Fruit fly (Drosophila melanogaster) whole organism, embryonic: ENCODE measurements around the gene CG16853.

Source experiments
- Atf6 ChIP-seq: fragments of 200-800 bp; sonication (Bioruptor generic); IDR thresholded peaks from 2 replicates; pipeline ENCODE4 v1.3.6; 2022; ENCODE audit warnings: missing biosample characterization, missing genetic modification characterization
- B-H1 ChIP-seq: fragments of 200-800 bp; sonication (Bioruptor generic); IDR thresholded peaks from 3 replicates; pipeline ENCODE4 v1.3.6; 2022; ENCODE audit warnings: missing biosample characterization, missing genetic modification characterization
- CG10565 ChIP-seq: fragments of 200-800 bp; sonication (Bioruptor generic); optimal IDR thresholded peaks from 3 replicates; lab custom pipeline; 2016; ENCODE audit warnings: missing biosample characterization, mild to moderate bottlenecking, missing genetic modification characterization
- CG13424 ChIP-seq: fragments of 200-800 bp; sonication (Bioruptor generic); optimal IDR thresholded peaks from 2 replicates; lab custom pipeline; 2019; ENCODE audit warnings: missing biosample characterization, mild to moderate bottlenecking, missing genetic modification characterization, moderate library complexity
- CG15601 ChIP-seq: fragments of 200-800 bp; sonication (Bioruptor generic); optimal IDR thresholded peaks from 3 replicates; lab custom pipeline; 2019; ENCODE audit warnings: missing biosample characterization, mild to moderate bottlenecking, missing genetic modification characterization, moderate library complexity
- CG17802 ChIP-seq: fragments of 200-800 bp; sonication (Bioruptor generic); optimal IDR thresholded peaks from 2 replicates; lab custom pipeline; 2018; ENCODE audit warnings: missing biosample characterization, mild to moderate bottlenecking, missing genetic modification characterization, moderate library complexity
- CG2712 ChIP-seq: fragments of 200-800 bp; optimal IDR thresholded peaks from 3 replicates; lab custom pipeline; 2019; ENCODE audit warnings: missing biosample characterization, mild to moderate bottlenecking, missing genetic modification characterization, moderate library complexity
- CG30431 ChIP-seq: fragments of 200-800 bp; sonication (Bioruptor generic); optimal IDR thresholded peaks from 2 replicates; lab custom pipeline; 2017; ENCODE audit warnings: missing biosample characterization, missing genetic modification characterization
- CG33213 ChIP-seq: fragments of 200-800 bp; sonication (Bioruptor generic); optimal IDR thresholded peaks from 3 replicates; lab custom pipeline; 2016; ENCODE audit warnings: missing biosample characterization, missing genetic modification characterization
- CG34224 ChIP-seq: fragments of 200-800 bp; sonication (Bioruptor generic); IDR thresholded peaks from 3 replicates; pipeline ENCODE4 v1.3.6; 2022; ENCODE audit warnings: missing biosample characterization, missing genetic modification characterization; ENCODE audit not compliant: partially characterized antibody
- CG34376 ChIP-seq: fragments of 200-800 bp; sonication (Bioruptor generic); optimal IDR thresholded peaks from 2 replicates; lab custom pipeline; 2018; ENCODE audit warnings: missing biosample characterization, mild to moderate bottlenecking, missing genetic modification characterization
- CG4360 ChIP-seq: fragments of 200-800 bp; sonication (Bioruptor generic); IDR thresholded peaks from 2 replicates; pipeline ENCODE4 v1.3.6; 2022; ENCODE audit warnings: missing biosample characterization, missing genetic modification characterization
- CG4404 ChIP-seq: fragments of 200-800 bp; sonication (Bioruptor generic); IDR thresholded peaks from 2 replicates; pipeline ENCODE4 v1.3.6; 2022; ENCODE audit warnings: missing biosample characterization, missing genetic modification characterization
- CG6689 ChIP-seq: fragments of 200-800 bp; sonication (Bioruptor generic); IDR thresholded peaks from 2 replicates; pipeline ENCODE4 v1.3.6; 2022; ENCODE audit warnings: missing biosample characterization, missing genetic modification characterization
- CG7357 ChIP-seq: fragments of 200-800 bp; sonication (Bioruptor generic); IDR thresholded peaks from 3 replicates; pipeline ENCODE4 v1.3.6; 2022; ENCODE audit warnings: missing biosample characterization, missing genetic modification characterization
- CG8765 ChIP-seq: fragments of 200-800 bp; sonication (Bioruptor generic); IDR thresholded peaks from 2 replicates; pipeline ENCODE4 v1.3.6; 2022; ENCODE audit warnings: missing biosample characterization, missing genetic modification characterization
- CG9437 ChIP-seq: fragments of 200-800 bp; sonication (Bioruptor generic); optimal IDR thresholded peaks from 2 replicates; lab custom pipeline; 2018; ENCODE audit warnings: missing biosample characterization, mild to moderate bottlenecking, missing genetic modification characterization
- Chrac-16 ChIP-seq: fragments of 200-800 bp; sonication (Bioruptor generic); optimal IDR thresholded peaks from 3 replicates; lab custom pipeline; 2016; ENCODE audit warnings: missing biosample characterization, missing genetic modification characterization
- D19B ChIP-seq: fragments of 200-800 bp; sonication (Bioruptor generic); optimal IDR thresholded peaks from 2 replicates; lab custom pipeline; 2017; ENCODE audit warnings: missing biosample characterization, mild to moderate bottlenecking, missing genetic modification characterization
- Dad ChIP-seq: fragments of 200-800 bp; sonication (Bioruptor generic); optimal IDR thresholded peaks from 3 replicates; lab custom pipeline; 2016; ENCODE audit warnings: missing biosample characterization, missing genetic modification characterization
- ERR ChIP-seq: fragments of 200-800 bp; sonication (Bioruptor generic); optimal IDR thresholded peaks from 2 replicates; lab custom pipeline; 2016; ENCODE audit warnings: missing biosample characterization, missing genetic modification characterization
- Hand ChIP-seq: fragments of 200-800 bp; sonication (Bioruptor generic); optimal IDR thresholded peaks from 2 replicates; lab custom pipeline; 2017; ENCODE audit warnings: mild to moderate bottlenecking, missing biosample characterization, missing genetic modification reagents, missing genetic modification characterization
- Hmx ChIP-seq: fragments of 200-800 bp; sonication (Bioruptor generic); optimal IDR thresholded peaks from 2 replicates; lab custom pipeline; 2016; ENCODE audit warnings: missing biosample characterization, missing genetic modification characterization
- Hr39 ChIP-seq: fragments of >200 bp; optimal IDR thresholded peaks from 2 replicates; lab custom pipeline; 2017
- Hsf ChIP-seq: fragments of 200-800 bp; sonication (Bioruptor generic); optimal IDR thresholded peaks from 3 replicates; lab custom pipeline; 2016; ENCODE audit warnings: missing biosample characterization, missing genetic modification characterization
- Mes4 ChIP-seq: fragments of 200-800 bp; sonication (Bioruptor generic); optimal IDR thresholded peaks from 2 replicates; lab custom pipeline; 2016; ENCODE audit warnings: missing biosample characterization, missing genetic modification characterization
- Scr ChIP-seq: fragments of 200-800 bp; sonication (Bioruptor generic); IDR thresholded peaks from 2 replicates; pipeline ENCODE4 v1.3.6; 2022; ENCODE audit warnings: missing biosample characterization, missing genetic modification characterization; ENCODE audit not compliant: partially characterized antibody
- Side ChIP-seq: fragments of 200-800 bp; sonication (Bioruptor generic); optimal IDR thresholded peaks from 2 replicates; lab custom pipeline; 2016; ENCODE audit warnings: missing biosample characterization, missing genetic modification characterization
- Ssrp ChIP-seq: fragments of 200-800 bp; sonication (Bioruptor generic); optimal IDR thresholded peaks from 2 replicates; lab custom pipeline; 2018; ENCODE audit warnings: missing biosample characterization, mild to moderate bottlenecking, missing genetic modification characterization, moderate library complexity
- Vsx1 ChIP-seq: fragments of 200-800 bp; sonication (Bioruptor generic); optimal IDR thresholded peaks from 2 replicates; lab custom pipeline; 2017; ENCODE audit warnings: missing biosample characterization, mild to moderate bottlenecking, missing genetic modification characterization, missing genetic modification reagents
- ato ChIP-seq: fragments of 200-800 bp; sonication (Bioruptor generic); IDR thresholded peaks from 2 replicates; pipeline ENCODE4 v1.3.6; 2022; ENCODE audit warnings: missing biosample characterization, missing genetic modification characterization; ENCODE audit not compliant: partially characterized antibody
- cas ChIP-seq: fragments of 200-800 bp; sonication (Bioruptor generic); IDR thresholded peaks from 2 replicates; pipeline ENCODE4 v1.3.6; 2022; ENCODE audit warnings: missing biosample characterization, missing genetic modification characterization
- chn ChIP-seq: fragments of 200-800 bp; sonication (Bioruptor generic); optimal IDR thresholded peaks from 2 replicates; lab custom pipeline; 2016; ENCODE audit warnings: missing biosample characterization, missing genetic modification characterization
- ci ChIP-seq: fragments of 200-800 bp; sonication (Bioruptor generic); IDR thresholded peaks from 3 replicates; pipeline ENCODE4 v1.3.6; 2022; ENCODE audit warnings: missing biosample characterization, missing genetic modification characterization
- croc ChIP-seq: fragments of 200-800 bp; sonication (Bioruptor generic); conservative IDR thresholded peaks from 3 replicates; pipeline ENCODE4 v1.3.6; 2022; ENCODE audit warnings: missing biosample characterization, missing genetic modification characterization
- fd102C ChIP-seq: fragments of 200-800 bp; sonication (Bioruptor generic); optimal IDR thresholded peaks from 2 replicates; lab custom pipeline; 2018; ENCODE audit warnings: missing biosample characterization, mild to moderate bottlenecking, missing genetic modification characterization, moderate library complexity
- fru ChIP-seq: fragments of >200 bp; optimal IDR thresholded peaks from 2 replicates; lab custom pipeline; 2017
- gce ChIP-seq: fragments of 200-800 bp; sonication (Bioruptor generic); IDR thresholded peaks from 3 replicates; pipeline ENCODE4 v1.3.6; 2022; ENCODE audit warnings: missing biosample characterization, missing genetic modification characterization
- h ChIP-seq: fragments of >200 bp; optimal IDR thresholded peaks from 2 replicates; lab custom pipeline; 2017
- kay ChIP-seq: fragments of 200-800 bp; sonication (Bioruptor generic); optimal IDR thresholded peaks from 2 replicates; lab custom pipeline; 2016; ENCODE audit warnings: missing biosample characterization, missing genetic modification characterization
- lmd ChIP-seq: fragments of 200-800 bp; sonication (Bioruptor generic); IDR thresholded peaks from 2 replicates; pipeline ENCODE4 v1.3.6; 2022; ENCODE audit warnings: missing biosample characterization, missing genetic modification characterization
- nerfin-1 ChIP-seq: fragments of 200-800 bp; sonication (Bioruptor generic); optimal IDR thresholded peaks from 3 replicates; lab custom pipeline; 2019; ENCODE audit warnings: missing biosample characterization, mild to moderate bottlenecking, missing genetic modification characterization, moderate library complexity
- otp ChIP-seq: fragments of 200-800 bp; sonication (Bioruptor generic); IDR thresholded peaks from 3 replicates; pipeline ENCODE4, ENCODE4 v1.3.6; 2022; ENCODE audit warnings: missing biosample characterization, missing genetic modification characterization
- pfk ChIP-seq: fragments of 200-800 bp; sonication (Bioruptor generic); optimal IDR thresholded peaks from 2 replicates; lab custom pipeline; 2018; ENCODE audit warnings: missing biosample characterization, mild to moderate bottlenecking, missing genetic modification characterization, moderate library complexity
- pzg ChIP-seq: fragments of 200-800 bp; sonication (Bioruptor generic); optimal IDR thresholded peaks from 3 replicates; lab custom pipeline; 2018; ENCODE audit warnings: missing biosample characterization, mild to moderate bottlenecking, missing genetic modification characterization, moderate library complexity
- scrt ChIP-seq: fragments of 200-800 bp; sonication (Bioruptor generic); optimal IDR thresholded peaks from 2 replicates; lab custom pipeline; 2018; ENCODE audit warnings: missing biosample characterization, mild to moderate bottlenecking, missing genetic modification characterization, moderate library complexity
- sisA ChIP-seq: fragments of 200-800 bp; sonication (Bioruptor generic); IDR thresholded peaks from 2 replicates; pipeline ENCODE4 v1.3.6; 2022; ENCODE audit warnings: missing biosample characterization, missing genetic modification characterization
- slbo ChIP-seq: fragments of 200-800 bp; sonication (Bioruptor generic); IDR thresholded peaks from 2 replicates; pipeline ENCODE4 v1.3.6; 2022; ENCODE audit warnings: missing biosample characterization, missing genetic modification characterization
- tgo ChIP-seq: fragments of 200-800 bp; sonication (Bioruptor generic); IDR thresholded peaks from 3 replicates; pipeline ENCODE4 v1.3.6; 2022; ENCODE audit warnings: missing biosample characterization, missing genetic modification characterization
- yki ChIP-seq: fragments of >200 bp; optimal IDR thresholded peaks from 3 replicates; lab custom pipeline; 2018

The CG16853 gene

dm6 chr2L:13548786-13549780 is 7.0 kb downstream of the CG16853 start, which contains the start of gene B4:
B4 (minus strand) TSS chr2L:13549328.
- TF ChIP-seq Scr = no peak
- no peak for TF ChIP-seq fd102C (GFP tag; lab: Kevin White, UChicago)
- TF ChIP-seq ERR (GFP tag; lab: Kevin White, UChicago) = peak; percentile 37
- no peak for TF ChIP-seq Hand (GFP tag; lab: Kevin White, UChicago)
- TF ChIP-seq Hr39 (lab: Kevin White, UChicago) = no peak
- TF ChIP-seq gce (GFP tag; lab: Robert Waterston, UW) = peak; percentile 62; the same call in 2 of the 3 replicates
- no peak for TF ChIP-seq ato (GFP tag; lab: Robert Waterston, UW)
- no peak for TF ChIP-seq D19B (GFP tag; lab: Kevin White, UChicago)
- TF ChIP-seq Hmx (GFP tag; lab: Kevin White, UChicago) = no peak
- TF ChIP-seq CG8765 (GFP tag; lab: Robert Waterston, UW) = no peak
- TF ChIP-seq nerfin-1 (tag; lab: Kevin White, UChicago) = peak; percentile 48
- peak; percentile 46; the same call in 1 of the 2 replicates for TF ChIP-seq CG4360 (GFP tag; lab: Robert Waterston, UW)
- TF ChIP-seq CG33213 (GFP tag; lab: Kevin White, UChicago) = peak; percentile 10
- TF ChIP-seq CG2712 (tag; lab: Kevin White, UChicago) = no peak
- no peak for TF ChIP-seq Atf6
- no peak for TF ChIP-seq CG7357 (GFP tag; lab: Robert Waterston, UW)
- TF ChIP-seq B-H1 (GFP tag; lab: Robert Waterston, UW) = no peak; the same call in 2 of the 3 replicates
- TF ChIP-seq Side (GFP tag; lab: Kevin White, UChicago) = peak; percentile 66
- no peak for TF ChIP-seq CG6689 (GFP tag; lab: Robert Waterston, UW)
- peak; percentile 70 for TF ChIP-seq pzg
- no peak for TF ChIP-seq yki
- TF ChIP-seq Mes4 = no peak
- TF ChIP-seq scrt (GFP tag; lab: Kevin White, UChicago) = peak; percentile 53
- no peak for TF ChIP-seq croc (GFP tag; lab: Robert Waterston, UW)
- no peak; the same call in 1 of the 2 replicates for TF ChIP-seq lmd (GFP tag; lab: Robert Waterston, UW)
- TF ChIP-seq CG9437 = no peak
- no peak for TF ChIP-seq Ssrp
- TF ChIP-seq CG10565 (GFP tag; lab: Kevin White, UChicago) = no peak
- TF ChIP-seq Chrac-16 (GFP tag; lab: Kevin White, UChicago) = no peak
- TF ChIP-seq CG34376 (GFP tag; lab: Kevin White, UChicago) = peak; percentile 31
- TF ChIP-seq slbo (GFP tag; lab: Robert Waterston, UW) = 0 out of 2 replicates have a peak, but pooled peaks have one; percentile 39
- no peak for TF ChIP-seq tgo (GFP tag; lab: Robert Waterston, UW)
- no peak for TF ChIP-seq CG4404 (GFP tag; lab: Robert Waterston, UW)
- TF ChIP-seq chn (GFP tag; lab: Kevin White, UChicago) = no peak
- peak; percentile 71; the same call in 2 of the 3 replicates for TF ChIP-seq ci (GFP tag; lab: Robert Waterston, UW)
- no peak for TF ChIP-seq fru (lab: Kevin White, UChicago)
- TF ChIP-seq otp (GFP tag; lab: Robert Waterston, UW) = no peak; the same call in 2 of the 3 replicates
- peak; percentile 6 for TF ChIP-seq pfk (GFP tag; lab: Kevin White, UChicago)
- TF ChIP-seq CG13424 (tag; lab: Kevin White, UChicago) = no peak
- peak; percentile 42 for TF ChIP-seq Dad (GFP tag; lab: Kevin White, UChicago)
- no peak for TF ChIP-seq h (lab: Kevin White, UChicago)
- TF ChIP-seq cas = no peak
- TF ChIP-seq Vsx1 (GFP tag; lab: Kevin White, UChicago) = no peak
- no peak for TF ChIP-seq sisA (GFP tag; lab: Robert Waterston, UW)
- peak; percentile 42; the same call in 1 of the 3 replicates for TF ChIP-seq CG34224 (GFP tag; lab: Robert Waterston, UW)
- TF ChIP-seq kay (GFP tag; lab: Kevin White, UChicago) = no peak
- no peak for TF ChIP-seq CG30431 (GFP tag; lab: Kevin White, UChicago)
- TF ChIP-seq CG15601 (tag; lab: Kevin White, UChicago) = peak; percentile 7
- no peak for TF ChIP-seq Hsf (GFP tag; lab: Kevin White, UChicago)
- TF ChIP-seq CG17802 (tag; lab: Kevin White, UChicago) = no peak
